Fruit fly (Drosophila melanogaster) whole organism, embryonic: ENCODE results near the gene CG42525.

Experiments used
- BEAF-32 ChIP-seq: fragments of 200-800 bp; sonication (Bioruptor generic); optimal IDR thresholded peaks from 3 replicates; lab custom pipeline; 2017; ENCODE audit warnings: missing biosample characterization, missing genetic modification characterization, mild to moderate bottlenecking, moderate library complexity, missing genetic modification reagents
- CG12071 ChIP-seq: fragments of 200-800 bp; sonication (Bioruptor generic); optimal IDR thresholded peaks from 3 replicates; lab custom pipeline; 2018; ENCODE audit warnings: missing biosample characterization, mild to moderate bottlenecking, missing genetic modification characterization
- CG12219 ChIP-seq: fragments of 200-800 bp; sonication (Bioruptor generic); optimal IDR thresholded peaks from 3 replicates; lab custom pipeline; 2018; ENCODE audit warnings: missing biosample characterization, mild to moderate bottlenecking, missing genetic modification characterization
- CG12744 ChIP-seq: fragments of 200-800 bp; sonication (Bioruptor generic); optimal IDR thresholded peaks from 2 replicates; lab custom pipeline; 2016; ENCODE audit warnings: missing biosample characterization, missing genetic modification characterization
- CG13894 ChIP-seq: fragments of 200-800 bp; sonication (Bioruptor generic); optimal IDR thresholded peaks from 3 replicates; lab custom pipeline; 2018; ENCODE audit warnings: missing biosample characterization, mild to moderate bottlenecking, missing genetic modification characterization, moderate library complexity
- CG14014 ChIP-seq: fragments of 200-800 bp; sonication (Bioruptor generic); IDR thresholded peaks from 2 replicates; pipeline ENCODE4 v1.3.6; 2022; ENCODE audit warnings: missing biosample characterization, missing genetic modification characterization
- CG14667 ChIP-seq: fragments of 200-800 bp; sonication (Bioruptor generic); IDR thresholded peaks from 2 replicates; pipeline ENCODE4 v1.3.6; 2022; ENCODE audit warnings: missing biosample characterization, missing genetic modification characterization
- CG15269 ChIP-seq: fragments of 200-800 bp; sonication (Bioruptor generic); optimal IDR thresholded peaks from 2 replicates; lab custom pipeline; 2018; ENCODE audit warnings: missing biosample characterization, mild to moderate bottlenecking, missing genetic modification characterization, moderate library complexity
- CG16815 ChIP-seq: fragments of 200-800 bp; sonication (Bioruptor generic); optimal IDR thresholded peaks from 3 replicates; lab custom pipeline; 2017; ENCODE audit warnings: missing biosample characterization, mild to moderate bottlenecking, missing genetic modification characterization
- CG16863 ChIP-seq: fragments of 200-800 bp; sonication (Bioruptor generic); optimal IDR thresholded peaks from 3 replicates; lab custom pipeline; 2016; ENCODE audit warnings: missing biosample characterization, missing genetic modification characterization
- CG17359 ChIP-seq: fragments of 200-800 bp; sonication (Bioruptor generic); optimal IDR thresholded peaks from 3 replicates; lab custom pipeline; 2018; ENCODE audit warnings: missing biosample characterization, mild to moderate bottlenecking, missing genetic modification characterization, moderate library complexity
- CG17912 ChIP-seq: fragments of 200-800 bp; sonication (Bioruptor generic); optimal IDR thresholded peaks from 2 replicates; lab custom pipeline; 2018; ENCODE audit warnings: missing biosample characterization, mild to moderate bottlenecking, missing genetic modification characterization
- CG31224 ChIP-seq: fragments of 200-800 bp; sonication (Bioruptor generic); IDR thresholded peaks from 2 replicates; pipeline ENCODE4 v1.3.6; 2022; ENCODE audit warnings: missing biosample characterization, missing genetic modification characterization
- CG33557 ChIP-seq: fragments of 200-800 bp; sonication (Bioruptor generic); optimal IDR thresholded peaks from 2 replicates; lab custom pipeline; 2019; ENCODE audit warnings: missing biosample characterization, mild to moderate bottlenecking, missing genetic modification characterization, moderate library complexity
- CG42726 ChIP-seq: fragments of 200-800 bp; sonication (Bioruptor generic); IDR thresholded peaks from 2 replicates; pipeline ENCODE4 v1.3.6; 2022; ENCODE audit warnings: missing biosample characterization, missing genetic modification characterization; ENCODE audit not compliant: partially characterized antibody
- CG4617 ChIP-seq: fragments of 200-800 bp; sonication (Bioruptor generic); optimal IDR thresholded peaks from 3 replicates; lab custom pipeline; 2016; ENCODE audit warnings: missing biosample characterization, missing genetic modification characterization, borderline replicate concordance
- CG5180 ChIP-seq: fragments of 200-800 bp; sonication (Bioruptor generic); optimal IDR thresholded peaks from 3 replicates; lab custom pipeline; 2017; ENCODE audit warnings: missing biosample characterization, missing genetic modification characterization, mild to moderate bottlenecking, moderate library complexity, missing genetic modification reagents
- CG5245 ChIP-seq: fragments of 200-800 bp; sonication (Bioruptor generic); optimal IDR thresholded peaks from 3 replicates; lab custom pipeline; 2016; ENCODE audit warnings: missing biosample characterization, missing genetic modification characterization
- CG6254 ChIP-seq: fragments of 200-800 bp; sonication (Bioruptor generic); optimal IDR thresholded peaks from 3 replicates; lab custom pipeline; 2017; ENCODE audit warnings: mild to moderate bottlenecking, missing biosample characterization, missing genetic modification reagents, missing genetic modification characterization
- CG6791 ChIP-seq: fragments of 200-800 bp; sonication (Bioruptor generic); IDR thresholded peaks from 3 replicates; pipeline ENCODE4 v1.3.6; 2022; ENCODE audit warnings: missing biosample characterization, missing genetic modification characterization; ENCODE audit not compliant: partially characterized antibody
- CG7372 ChIP-seq: fragments of 200-800 bp; sonication (Bioruptor generic); IDR thresholded peaks from 2 replicates; pipeline ENCODE4 v1.3.6; 2022; ENCODE audit warnings: missing biosample characterization, missing genetic modification characterization
- CG7556 ChIP-seq: fragments of 200-800 bp; sonication (Bioruptor generic); optimal IDR thresholded peaks from 2 replicates; lab custom pipeline; 2017; ENCODE audit warnings: missing biosample characterization, mild to moderate bottlenecking, missing genetic modification characterization
- Doc3 ChIP-seq: fragments of 200-800 bp; sonication (Bioruptor generic); IDR thresholded peaks from 3 replicates; pipeline ENCODE4 v1.3.6; 2022; ENCODE audit warnings: missing biosample characterization, missing genetic modification characterization; ENCODE audit not compliant: partially characterized antibody
- GATAe ChIP-seq: fragments of 200-800 bp; sonication (Bioruptor generic); conservative IDR thresholded peaks from 2 replicates; pipeline ENCODE4 v1.3.6; 2022; ENCODE audit warnings: missing biosample characterization, missing genetic modification characterization
- Gsc ChIP-seq: fragments of 200-800 bp; sonication (Bioruptor generic); IDR thresholded peaks from 2 replicates; pipeline ENCODE4 v1.3.6; 2022; ENCODE audit warnings: missing biosample characterization, missing genetic modification characterization
- HHEX ChIP-seq: fragments of 200-800 bp; sonication (Bioruptor generic); optimal IDR thresholded peaks from 3 replicates; lab custom pipeline; 2017; ENCODE audit warnings: missing biosample characterization, mild to moderate bottlenecking, missing genetic modification characterization, missing genetic modification reagents
- Mes4 ChIP-seq: fragments of 200-800 bp; sonication (Bioruptor generic); optimal IDR thresholded peaks from 2 replicates; lab custom pipeline; 2016; ENCODE audit warnings: missing biosample characterization, missing genetic modification characterization
- NC2β ChIP-seq: fragments of 200-800 bp; sonication (Bioruptor generic); optimal IDR thresholded peaks from 2 replicates; lab custom pipeline; 2016; ENCODE audit warnings: missing biosample characterization, missing genetic modification characterization
- Scr ChIP-seq: fragments of 200-800 bp; sonication (Bioruptor generic); IDR thresholded peaks from 2 replicates; pipeline ENCODE4 v1.3.6; 2022; ENCODE audit warnings: missing biosample characterization, missing genetic modification characterization; ENCODE audit not compliant: partially characterized antibody
- Sry-β ChIP-seq: fragments of 200-800 bp; sonication (Bioruptor generic); optimal IDR thresholded peaks from 2 replicates; lab custom pipeline; 2018; ENCODE audit warnings: missing biosample characterization, mild to moderate bottlenecking, missing genetic modification characterization, moderate library complexity
- Taf1 ChIP-seq: fragments of 200-800 bp; sonication (Bioruptor generic); IDR thresholded peaks from 2 replicates; pipeline ENCODE4 v1.3.6; 2022; ENCODE audit warnings: missing biosample characterization, missing genetic modification characterization
- Usf ChIP-seq: fragments of 200-800 bp; sonication (Bioruptor generic); optimal IDR thresholded peaks from 2 replicates; lab custom pipeline; 2017; ENCODE audit warnings: missing genotype, missing biosample characterization, missing genetic modification characterization
- Vsx1 ChIP-seq: fragments of 200-800 bp; sonication (Bioruptor generic); optimal IDR thresholded peaks from 2 replicates; lab custom pipeline; 2017; ENCODE audit warnings: missing biosample characterization, mild to moderate bottlenecking, missing genetic modification characterization, missing genetic modification reagents
- Xrp1 ChIP-seq: fragments of 200-800 bp; sonication (Bioruptor generic); IDR thresholded peaks from 2 replicates; pipeline ENCODE4 v1.3.6; 2022; ENCODE audit warnings: missing biosample characterization, missing genetic modification characterization
- YL-1 ChIP-seq: fragments of 200-800 bp; sonication (Bioruptor generic); optimal IDR thresholded peaks from 3 replicates; lab custom pipeline; 2017; ENCODE audit warnings: missing biosample characterization, mild to moderate bottlenecking, missing genetic modification characterization
- ara ChIP-seq: fragments of 200-800 bp; sonication (Bioruptor generic); IDR thresholded peaks from 2 replicates; pipeline ENCODE4 v1.3.6; 2022; ENCODE audit warnings: missing biosample characterization, missing genetic modification characterization
- br ChIP-seq: fragments of >200 bp; optimal IDR thresholded peaks from 2 replicates; lab custom pipeline; 2017
- cato ChIP-seq: fragments of 200-800 bp; sonication (Bioruptor generic); optimal IDR thresholded peaks from 2 replicates; lab custom pipeline; 2016; ENCODE audit warnings: missing biosample characterization, missing genetic modification characterization, borderline replicate concordance
- danr ChIP-seq: fragments of 200-800 bp; sonication (Bioruptor generic); IDR thresholded peaks from 2 replicates; pipeline ENCODE4 v1.3.6; 2022; ENCODE audit warnings: missing biosample characterization, missing genetic modification characterization
- dysf ChIP-seq: fragments of 200-800 bp; sonication (Bioruptor generic); IDR thresholded peaks from 3 replicates; pipeline ENCODE4 v1.3.6; 2022; ENCODE audit warnings: missing biosample characterization, missing genetic modification characterization
- ewg ChIP-seq: fragments of 200-800 bp; sonication (Bioruptor generic); optimal IDR thresholded peaks from 3 replicates; lab custom pipeline; 2017; ENCODE audit warnings: mild to moderate bottlenecking, missing biosample characterization, missing genetic modification reagents, missing genetic modification characterization
- grn ChIP-seq: fragments of 200-800 bp; sonication (Bioruptor generic); optimal IDR thresholded peaks from 3 replicates; lab custom pipeline; 2017; ENCODE audit warnings: missing biosample characterization, missing genetic modification characterization
- jing ChIP-seq: fragments of 200-800 bp; sonication (Bioruptor generic); optimal IDR thresholded peaks from 2 replicates; lab custom pipeline; 2018; ENCODE audit warnings: missing biosample characterization, mild to moderate bottlenecking, missing genetic modification characterization
- kni ChIP-seq: fragments of 200-800 bp; sonication (Bioruptor generic); optimal IDR thresholded peaks from 3 replicates; lab custom pipeline; 2017; ENCODE audit warnings: mild to moderate bottlenecking, missing biosample characterization, missing genetic modification reagents, missing genetic modification characterization
- knrl ChIP-seq: fragments of 200-800 bp; sonication (Bioruptor generic); IDR thresholded peaks from 3 replicates; pipeline ENCODE4 v1.3.6; 2022; ENCODE audit warnings: missing biosample characterization, missing genetic modification characterization; ENCODE audit not compliant: partially characterized antibody
- luna ChIP-seq: fragments of 200-800 bp; sonication (Bioruptor generic); optimal IDR thresholded peaks from 2 replicates; lab custom pipeline; 2016; ENCODE audit warnings: missing biosample characterization, missing genetic modification characterization
- pros ChIP-seq: fragments of 200-800 bp; sonication (Bioruptor generic); optimal IDR thresholded peaks from 3 replicates; lab custom pipeline; 2019; ENCODE audit warnings: missing biosample characterization, mild to moderate bottlenecking, missing genetic modification characterization, moderate library complexity
- seq ChIP-seq: fragments of 200-800 bp; sonication (Bioruptor generic); IDR thresholded peaks from 2 replicates; pipeline ENCODE4 v1.3.6; 2022; ENCODE audit warnings: missing biosample characterization, missing genetic modification characterization
- ttk ChIP-seq: fragments of 200-800 bp; sonication (Bioruptor generic); IDR thresholded peaks from 2 replicates; pipeline ENCODE4 v2.1.2; 2022; ENCODE audit warnings: missing biosample characterization, missing genetic modification characterization
- twi ChIP-seq: fragments of 200-800 bp; optimal IDR thresholded peaks from 2 replicates; lab custom pipeline; 2019; ENCODE audit warnings: missing biosample characterization, mild to moderate bottlenecking, missing genetic modification characterization, moderate library complexity

CG42525 gene

dm6 chr3L:3143383-3143962 is 46.1 kb downstream of the CG42525 start, which contains the start of the genes CG11537 and Alg2 (continued):
- TF ChIP-seq cato (no peak), luna (no peak), ara (GFP tag; lab: Robert Waterston, UW) (no peak), GATAe (no peak), CG13894 (tag; lab: Kevin White, UChicago) (peak; percentile 5), BEAF-32 (GFP tag; lab: Kevin White, UChicago) (peak; percentile 22), CG42726 (GFP tag; lab: Robert Waterston, UW) (no peak), CG15269 (peak; percentile 26), Doc3 (GFP tag; lab: Robert Waterston, UW) (no peak), CG5180 (GFP tag; lab: Kevin White, UChicago) (no peak), ttk (GFP tag; lab: Robert Waterston, UW) (no peak), br (lab: Kevin White, UChicago) (no peak), CG16863 (no peak), pros (GFP tag; lab: Kevin White, UChicago) (no peak), YL-1 (GFP tag; lab: Kevin White, UChicago) (no peak), Usf (GFP tag; lab: Kevin White, UChicago) (no peak), knrl (no peak), CG7556 (no peak), jing (GFP tag; lab: Kevin White, UChicago) (no peak), Vsx1 (GFP tag; lab: Kevin White, UChicago) (no peak), CG14667 (no peak), CG16815 (GFP tag; lab: Kevin White, UChicago) (no peak), Mes4 (GFP tag; lab: Kevin White, UChicago) (no peak), danr (GFP tag; lab: Robert Waterston, UW) (no peak), Scr (GFP tag; lab: Robert Waterston, UW) (no peak), Sry-β (GFP tag; lab: Kevin White, UChicago) (no peak), CG33557 (GFP tag; lab: Kevin White, UChicago) (no peak), CG4617 (GFP tag; lab: Kevin White, UChicago) (no peak), seq (GFP tag; lab: Robert Waterston, UW) (no peak), CG17912 (GFP tag; lab: Kevin White, UChicago) (no peak), Gsc (no peak), CG17359 (tag; lab: Kevin White, UChicago) (no peak), Xrp1 (GFP tag; lab: Robert Waterston, UW) (peak; percentile 17; the same call in 1 of the 2 replicates), grn (no peak), dysf (GFP tag; lab: Robert Waterston, UW) (peak; percentile 27; the same call in 1 of the 3 replicates), CG7372 (GFP tag; lab: Robert Waterston, UW) (no peak), twi (peak; percentile 73), CG6254 (GFP tag; lab: Kevin White, UChicago) (no peak), CG12219 (GFP tag; lab: Kevin White, UChicago) (no peak), kni (GFP tag; lab: Kevin White, UChicago) (no peak), Taf1 (GFP tag; lab: Robert Waterston, UW) (no peak), CG12744 (GFP tag; lab: Kevin White, UChicago) (no peak), HHEX (GFP tag; lab: Kevin White, UChicago) (peak; percentile 12), CG5245 (no peak), CG31224 (no peak), CG12071 (GFP tag; lab: Kevin White, UChicago) (no peak), NC2β (GFP tag; lab: Kevin White, UChicago) (no peak), CG6791 (no peak), CG14014 (GFP tag; lab: Robert Waterston, UW) (no peak), ewg (no peak)
